Fruit fly (Drosophila melanogaster): ENCODE data around the gene Mco4.
A peak's percentile ranks its signal among the peaks of the same experiment; 100 is the strongest.

The Mco4 gene

DNA sequence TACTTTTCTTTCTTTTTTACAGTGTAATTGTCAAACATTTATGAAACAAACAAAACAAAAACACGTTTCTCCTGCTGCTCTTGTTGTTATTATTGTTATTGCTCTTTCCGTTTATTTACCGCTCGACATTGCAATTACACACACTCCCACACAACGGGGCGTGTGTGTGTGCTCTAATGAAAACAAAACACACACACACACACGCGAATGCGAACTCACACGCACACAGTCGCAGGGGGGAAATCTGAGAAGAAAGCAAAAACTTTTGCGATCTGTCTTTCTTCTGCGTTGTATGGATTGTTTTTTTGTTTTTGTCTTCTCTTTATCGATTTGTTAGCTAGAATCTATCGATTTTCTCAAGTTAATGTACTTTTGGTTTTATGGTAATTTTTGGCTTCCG is 22.0 kb upstream of the Mco4 start:
- TF ChIP-seq noc (tag; optimal IDR thresholded peaks at IDR 0.05) = no peak

DNA sequence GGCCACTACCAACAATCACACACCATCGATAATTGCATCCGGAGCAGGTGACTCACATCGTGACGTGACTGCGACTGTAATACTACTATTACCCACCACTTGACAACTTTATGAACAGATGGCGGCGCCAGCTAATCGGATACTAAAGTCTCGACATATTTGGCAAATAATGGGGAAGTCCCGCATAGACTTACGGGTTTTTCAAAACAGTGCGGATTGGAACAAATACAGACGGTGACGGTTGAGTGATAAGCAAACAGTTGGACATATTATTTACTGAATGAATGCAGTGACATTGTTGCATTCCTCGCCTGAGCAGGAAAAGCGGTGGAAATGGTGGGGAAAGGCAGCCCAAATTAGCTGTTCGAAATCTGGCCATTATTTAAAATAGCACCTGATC is 20.6 kb upstream of the Mco4 start:
- TF ChIP-seq noc (tag; optimal IDR thresholded peaks at IDR 0.05) = no peak

DNA sequence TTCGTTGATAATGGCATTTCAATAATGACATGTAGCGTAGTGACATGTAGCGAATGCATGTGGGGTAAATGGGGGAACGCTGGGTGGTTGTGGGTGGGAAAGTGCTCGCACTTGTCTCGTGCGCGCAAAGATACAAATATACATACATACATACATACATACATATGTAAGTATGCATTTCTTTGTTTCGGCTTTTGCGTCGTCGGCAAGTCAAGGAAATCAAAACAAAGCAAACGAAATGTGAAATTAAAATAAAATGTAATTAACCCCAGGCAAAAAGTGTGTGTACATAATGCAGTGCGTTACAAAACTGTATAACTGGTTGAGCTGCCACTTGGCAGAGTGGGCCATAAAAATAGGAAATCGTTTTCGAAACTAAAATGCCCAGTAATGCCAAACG is 19.8 kb upstream of the Mco4 start:
- TF ChIP-seq noc (tag; optimal IDR thresholded peaks at IDR 0.05) = no peak

DNA sequence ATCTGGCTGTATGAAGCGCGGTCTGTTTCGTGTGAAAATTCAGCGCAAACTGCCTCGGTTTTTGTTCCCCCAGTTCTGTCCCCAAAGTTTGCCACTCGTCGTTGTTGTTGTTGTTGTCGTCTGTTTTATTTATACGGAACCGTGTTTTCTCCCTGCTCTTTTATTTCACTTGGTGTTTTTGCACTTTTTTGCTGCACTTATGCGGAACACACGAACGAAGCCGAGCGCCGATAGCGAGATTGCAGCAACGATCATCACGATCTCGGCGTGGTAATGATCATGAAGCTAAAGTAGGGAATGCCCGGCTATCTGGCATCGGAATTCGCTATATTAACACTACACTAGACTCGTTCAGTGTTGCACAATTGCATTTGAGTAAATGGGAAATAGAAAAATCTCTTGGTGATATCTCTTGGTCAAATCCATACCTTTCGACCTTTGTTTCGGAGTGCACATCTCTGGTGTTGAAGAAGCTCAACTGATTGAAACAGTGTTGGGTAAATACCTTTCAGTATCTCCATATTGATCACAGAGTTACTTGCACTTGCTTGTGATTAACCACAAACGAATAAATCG is 19.2 kb upstream of the Mco4 start:
- TF ChIP-seq noc (tag; optimal IDR thresholded peaks at IDR 0.05) = no peak

DNA sequence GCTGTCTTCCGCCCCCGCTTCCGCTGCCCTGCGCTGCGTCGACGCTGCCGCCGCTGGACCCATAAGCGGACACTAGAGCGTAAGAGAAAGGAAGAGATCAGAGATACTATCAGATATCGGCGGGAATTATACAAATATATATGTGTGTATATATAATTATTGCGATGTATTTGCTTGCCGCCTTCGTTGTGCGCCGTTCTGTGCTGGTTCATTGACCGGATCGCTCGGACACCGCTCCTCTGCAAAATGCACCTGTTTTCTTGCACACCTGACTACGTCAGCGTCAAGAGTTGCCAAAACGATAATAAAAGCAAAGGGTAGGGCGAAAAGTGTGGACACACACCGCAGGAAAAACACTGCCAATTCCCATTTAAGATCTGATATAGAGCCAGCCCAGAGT is 17.4 kb upstream of the Mco4 start:
- TF ChIP-seq noc (tag; optimal IDR thresholded peaks at IDR 0.05) = no peak

DNA sequence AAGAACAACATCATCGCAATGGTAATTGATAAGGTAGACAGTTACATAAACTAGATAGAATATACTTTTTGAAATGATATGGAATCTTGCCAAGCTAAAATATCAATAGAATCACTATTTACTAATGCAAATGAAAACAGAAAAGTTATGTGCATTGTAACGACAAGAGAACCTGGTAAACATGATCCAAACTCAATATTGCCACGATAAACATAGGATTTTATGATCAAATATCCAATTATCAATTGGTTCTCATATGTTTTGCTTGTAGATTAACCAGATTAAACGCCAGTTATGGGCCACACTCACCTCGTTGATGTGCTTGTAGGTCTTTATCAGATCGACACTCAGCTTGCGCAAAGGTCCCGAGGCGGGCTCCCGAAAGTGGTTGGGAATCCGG is 16.4 kb upstream of the Mco4 start:
- TF ChIP-seq noc (tag; optimal IDR thresholded peaks at IDR 0.05) = no peak

DNA sequence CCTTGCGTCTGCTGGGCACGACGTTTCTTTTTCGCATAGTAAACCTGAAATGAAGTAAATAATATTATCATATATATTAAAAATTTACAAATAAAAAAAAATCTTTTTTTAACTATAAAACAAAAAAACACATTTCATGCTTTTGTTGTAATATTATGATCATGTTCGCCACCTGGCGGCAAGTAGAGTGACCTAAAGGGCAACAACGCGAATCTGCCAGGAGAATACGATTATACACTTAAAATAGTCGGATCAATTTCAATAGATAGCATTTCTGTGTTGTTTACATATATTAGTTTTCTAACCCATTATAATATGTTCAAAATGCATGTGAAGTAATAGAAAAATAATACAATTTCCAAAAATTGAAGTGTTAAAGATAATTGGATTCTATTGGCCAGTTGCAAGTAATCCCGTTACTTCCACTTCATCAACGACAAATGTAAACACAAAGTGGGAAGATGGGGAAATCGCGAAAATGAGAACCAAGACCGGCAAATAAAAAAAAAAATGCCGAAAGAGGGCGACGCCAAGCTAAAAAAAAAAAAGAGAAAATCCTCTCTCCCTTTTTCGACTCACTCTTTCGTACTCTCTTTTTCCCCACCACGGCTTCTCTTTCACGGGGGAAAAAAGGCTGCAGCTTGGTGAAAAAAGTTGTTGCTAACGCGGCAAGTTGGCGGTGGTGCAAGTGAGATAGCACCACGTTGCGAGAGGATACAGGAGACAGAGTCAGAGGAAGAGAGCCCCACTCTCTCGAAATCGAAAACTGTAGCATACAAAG is 14.9 kb upstream of the Mco4 start:
- TF ChIP-seq noc (tag; optimal IDR thresholded peaks at IDR 0.05) = no peak

DNA sequence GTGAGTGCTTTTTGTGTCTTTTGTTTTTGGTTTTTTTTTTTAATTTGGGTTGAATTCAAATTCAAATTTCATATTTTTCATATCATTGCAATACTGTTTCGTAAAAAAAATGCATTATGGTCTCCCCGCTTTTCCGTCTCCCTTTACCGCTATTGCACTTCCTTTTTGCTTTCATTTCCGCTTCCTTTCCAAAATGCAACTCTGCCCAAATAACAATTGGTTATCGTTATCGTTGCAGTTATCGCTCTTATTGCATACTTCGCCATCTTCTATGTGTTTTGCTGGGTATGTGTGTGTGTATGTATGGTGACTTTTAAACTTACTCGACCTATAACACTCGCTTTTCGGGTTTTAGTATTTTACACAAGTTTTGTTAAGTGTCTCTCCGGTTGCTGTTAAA is 9.2 kb upstream of the Mco4 start:
- TF ChIP-seq noc (tag; optimal IDR thresholded peaks at IDR 0.05) = no peak

DNA sequence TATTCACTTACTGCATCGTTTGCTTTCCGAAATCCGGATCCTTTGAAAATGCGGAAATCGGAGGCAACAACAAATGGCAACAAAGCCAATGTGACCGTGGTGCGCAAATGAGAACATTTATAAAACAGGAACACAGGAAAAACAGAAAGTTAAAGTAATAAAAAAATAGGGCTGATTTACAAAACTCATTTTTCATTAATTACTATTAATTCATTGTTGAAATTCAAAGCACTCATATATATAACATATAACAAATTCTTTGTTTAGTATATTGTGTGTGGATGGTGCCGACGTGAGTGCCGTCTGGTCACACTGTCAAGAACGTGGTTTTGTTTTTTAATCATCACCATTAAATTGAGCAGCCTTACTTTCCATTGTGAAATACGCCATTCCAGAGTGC is 4.8 kb upstream of the Mco4 start, which contains the start of the genes Arp8 and CG6769:
Gene Arp8, minus strand, starts transcription at position 90 of the 400 bp plus-strand sequence.
Gene CG6769, plus strand, starts transcription at position 292 of the 400 bp plus-strand sequence.
- TF ChIP-seq noc (tag; optimal IDR thresholded peaks at IDR 0.05) = no peak

DNA sequence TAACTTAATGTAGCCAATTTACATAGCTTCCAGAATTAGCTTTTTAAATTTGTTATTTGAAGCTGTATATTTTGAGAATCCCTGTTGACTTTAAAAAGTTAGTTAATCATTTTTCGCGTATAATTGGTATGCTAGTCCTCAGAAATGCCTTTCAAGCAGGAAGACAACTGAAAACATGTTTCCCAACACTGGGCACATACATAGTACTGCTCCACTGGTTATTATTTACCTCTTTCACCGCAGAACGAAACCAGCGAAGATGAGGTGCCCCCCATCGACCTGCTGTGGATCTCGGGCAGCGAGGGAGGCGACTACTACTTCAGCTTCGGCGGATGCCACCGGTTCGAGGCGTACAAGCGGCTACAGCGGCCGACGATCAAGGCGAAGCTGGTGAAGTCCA is 1.9 kb upstream of the Mco4 start:
- TF ChIP-seq noc (tag; optimal IDR thresholded peaks at IDR 0.05) = no peak

DNA sequence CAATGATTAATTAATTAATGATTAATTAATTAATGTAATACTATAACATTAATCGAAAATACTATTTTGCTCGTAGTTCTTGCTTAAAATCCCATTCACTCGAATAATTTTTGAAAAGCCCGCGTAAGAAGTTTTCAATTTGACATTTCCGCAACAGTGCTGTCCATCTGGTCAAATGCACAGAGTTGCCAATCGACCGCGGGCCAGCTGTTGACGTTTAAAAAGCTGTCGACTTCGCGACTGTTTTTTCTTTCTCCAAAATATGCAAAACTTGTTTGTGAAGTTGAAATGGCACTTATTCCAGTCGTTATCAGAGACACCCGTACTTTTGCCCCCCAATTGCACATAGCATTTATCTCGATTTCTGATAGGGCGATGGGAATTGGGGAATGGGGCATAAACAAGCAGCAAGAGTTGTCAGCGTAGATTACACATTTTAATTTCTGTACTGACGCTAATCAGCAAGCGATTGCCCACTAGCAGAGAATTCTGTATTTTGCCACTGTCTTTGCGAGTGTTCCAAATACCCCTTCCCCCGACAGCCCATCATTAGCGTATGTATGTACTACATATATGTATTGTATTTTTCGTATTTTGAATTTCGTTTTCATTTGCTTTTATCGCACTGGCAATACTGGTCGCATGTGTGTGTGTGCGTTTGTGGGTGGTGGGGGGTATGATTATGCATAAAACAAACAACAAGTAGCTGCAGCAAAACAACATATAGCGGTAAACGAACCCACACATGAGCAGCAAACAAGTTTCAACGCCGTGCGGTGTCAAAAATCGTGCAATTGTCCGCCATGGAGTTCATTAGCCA is 739 bp upstream of the Mco4 start, which contains the start of gene Srx:
Gene Srx, plus strand, starts transcription at position 517 of the 820 bp plus-strand sequence.
- peak; percentile 54 for TF ChIP-seq noc (tag; optimal IDR thresholded peaks at IDR 0.05)

DNA sequence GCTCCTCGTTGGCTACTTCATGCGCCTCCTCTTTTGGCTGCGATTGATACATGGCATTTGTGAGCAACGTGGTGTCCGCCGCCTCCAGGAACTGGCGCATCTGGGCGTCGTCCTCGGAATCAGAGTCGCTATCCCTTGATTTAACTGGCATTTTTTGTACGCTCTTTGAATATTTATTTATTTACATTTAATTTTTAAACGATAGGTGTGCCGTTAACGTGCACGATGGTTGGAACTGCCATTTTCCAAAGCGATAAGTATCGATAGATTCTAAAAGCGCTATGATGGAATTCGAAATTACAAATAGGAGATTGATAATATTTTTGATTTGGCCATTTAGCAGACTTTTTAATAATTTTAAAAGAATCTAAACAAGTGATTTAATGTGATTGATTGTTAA is 3.5 kb downstream of the Mco4 start, which contains the start of gene CG32554:
Gene CG32554, minus strand, starts transcription at position 229 of the 400 bp plus-strand sequence.
- TF ChIP-seq noc (tag; optimal IDR thresholded peaks at IDR 0.05) = no peak

DNA sequence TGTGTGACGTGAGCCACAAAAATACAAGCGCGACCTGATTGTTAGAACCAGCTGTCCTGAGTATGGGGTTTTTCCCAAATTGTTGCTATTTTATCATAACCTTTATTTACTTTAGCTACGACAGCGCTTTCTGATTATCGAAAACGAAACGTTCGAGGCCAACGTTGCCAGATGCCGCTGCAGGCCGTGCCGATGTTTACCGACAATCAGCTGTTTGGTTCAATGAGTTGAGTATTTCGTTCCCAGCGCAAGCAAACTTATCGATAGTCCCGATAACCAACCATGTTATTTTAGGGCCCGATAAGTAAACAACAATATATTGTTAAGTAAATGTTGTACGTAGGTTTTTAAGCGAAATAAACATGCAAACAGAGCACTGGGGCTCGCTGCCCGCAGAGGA is 5.8 kb downstream of the Mco4 start, which contains the start of the genes CG15814 and Spt7:
Gene CG15814, minus strand, starts transcription at position 164 of the 400 bp plus-strand sequence.
Gene Spt7, plus strand, starts transcription at position 282 of the 400 bp plus-strand sequence.
- TF ChIP-seq noc (tag; optimal IDR thresholded peaks at IDR 0.05) = peak; percentile 45

DNA sequence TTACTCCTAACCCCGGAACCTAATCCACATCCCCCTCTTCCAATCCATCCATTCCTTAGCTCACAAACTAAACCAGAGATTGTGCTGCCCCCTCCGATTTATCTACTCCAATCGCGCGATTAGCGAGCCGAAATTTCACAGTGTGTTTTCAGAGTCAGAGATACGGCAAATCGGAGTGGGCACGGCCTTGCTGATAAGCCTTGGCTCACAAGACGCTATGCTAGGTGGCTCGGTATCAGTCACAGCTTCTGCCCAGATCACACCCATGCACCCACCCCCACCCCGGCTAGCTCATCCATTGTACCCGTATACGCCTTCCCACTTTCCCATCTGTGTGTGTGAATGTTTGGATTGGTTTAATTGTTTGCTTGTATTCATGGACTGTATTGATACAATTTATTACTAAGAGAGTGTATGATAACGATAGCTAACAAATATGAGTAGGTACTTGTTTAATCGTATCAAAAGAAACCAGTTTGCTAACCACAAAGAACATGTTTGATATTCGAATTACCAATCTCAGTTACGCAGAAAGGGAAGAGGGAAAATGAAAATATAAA is 10.0 kb downstream of the Mco4 start:
- no peak for TF ChIP-seq noc (tag; optimal IDR thresholded peaks at IDR 0.05)

DNA sequence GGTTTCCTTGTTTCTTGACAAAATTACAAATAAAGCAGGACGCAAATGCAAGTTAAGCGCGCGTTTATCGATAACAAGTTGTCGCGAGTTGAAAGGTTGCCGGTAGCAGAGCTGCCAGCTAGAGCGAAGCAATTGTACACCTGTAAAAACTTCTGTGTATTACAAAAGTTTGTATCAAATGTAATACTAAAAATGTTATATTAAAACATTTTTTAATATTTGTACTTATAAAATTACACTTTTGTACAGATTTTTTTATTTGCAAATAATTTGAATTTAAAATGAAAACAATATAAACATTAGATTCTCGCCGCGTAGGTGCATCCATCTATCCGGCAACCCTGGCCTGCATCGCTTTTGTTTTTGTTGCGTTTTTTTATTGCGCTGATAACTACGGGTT is 11.3 kb downstream of the Mco4 start, which contains the start of the genes CG8142 and Ucp4A:
Gene CG8142, minus strand, starts transcription at position 82 of the 400 bp plus-strand sequence.
Gene Ucp4A, plus strand, starts transcription at position 327 of the 400 bp plus-strand sequence.
- TF ChIP-seq noc (tag; optimal IDR thresholded peaks at IDR 0.05) = peak; percentile 81

DNA sequence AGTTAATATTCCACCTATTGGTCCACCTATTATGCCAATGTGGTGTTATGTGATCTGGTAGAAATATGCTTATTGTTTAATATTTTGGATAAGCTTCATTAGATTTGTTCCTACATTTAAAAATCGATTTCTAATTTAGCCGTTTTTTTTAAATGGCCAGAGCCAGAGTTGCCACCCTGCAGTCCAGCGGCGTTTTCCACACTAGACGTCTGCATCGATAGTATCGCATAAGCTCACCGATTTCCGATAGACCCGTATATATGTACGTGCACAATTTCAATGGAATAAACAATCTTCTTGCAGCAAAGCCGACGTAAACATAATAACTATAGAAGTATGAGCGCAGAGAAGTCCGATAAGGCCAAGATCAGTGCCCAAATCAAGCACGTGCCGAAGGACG is 14.0 kb downstream of the Mco4 start, which contains the start of gene Taf9:
Gene Taf9, plus strand, starts transcription at position 239 of the 400 bp plus-strand sequence.
- TF ChIP-seq noc (tag; optimal IDR thresholded peaks at IDR 0.05) = no peak

Data from whole organism, larva.